Fruit fly (Drosophila melanogaster): ENCODE data around the gene akirin.

Gene akirin

dm6 chr3L:7422578-7422977, 52.9 kb downstream of the akirin start:
- no peak for TF ChIP-seq Hr78 (GFP tag; optimal IDR thresholded peaks at IDR 0.05)
- TF ChIP-seq pan (optimal IDR thresholded peaks at IDR 0.05) = no peak

All from whole organism, wandering third instar larva.